1 fruit fly cellular context compared by ENCODE assay signal in the genomic region with DNA sequence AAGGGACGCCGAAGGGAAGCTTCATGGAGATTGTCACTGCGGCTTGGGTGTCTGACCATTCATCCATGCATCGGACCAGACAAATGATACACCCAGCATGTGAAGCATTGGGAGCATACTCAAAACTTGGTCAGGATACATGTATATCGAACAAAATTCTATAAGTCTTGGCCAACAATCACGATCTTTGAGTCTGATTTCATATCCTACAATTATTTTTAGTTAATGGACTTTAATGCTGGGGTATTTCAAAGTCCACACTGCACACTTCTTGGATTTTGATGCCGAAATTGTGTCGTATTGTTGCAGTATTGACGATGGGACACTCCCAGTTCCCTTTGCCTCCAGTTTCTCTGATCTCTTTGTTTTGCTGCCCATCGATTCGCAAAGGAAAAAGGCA.
TF ChIP-seq lines count a peak whose summit lies in the region.

No protein-coding gene starts in this region.

TF ChIP-seq in whole organism, prepupa, 60 proteins besides CTCF, POLR2A, EP300 and RAD21 (continued from another document):
- TF ChIP-seq CG6276 (GFP tag; optimal IDR thresholded peaks at IDR 0.05; lab: Kevin White, UChicago) (no peak), Hr4 (GFP tag; optimal IDR thresholded peaks at IDR 0.05; lab: Kevin White, UChicago) (no peak), esn (GFP tag; optimal IDR thresholded peaks at IDR 0.05; lab: Kevin White, UChicago) (peak; percentile 66), vri (GFP tag; optimal IDR thresholded peaks at IDR 0.05; lab: Kevin White, UChicago) (peak; percentile 30), CG8632 (GFP tag; optimal IDR thresholded peaks at IDR 0.05; lab: Kevin White, UChicago) (peak; percentile 21), Eip93F (GFP tag; optimal IDR thresholded peaks at IDR 0.05; lab: Kevin White, UChicago) (peak; percentile 14), dsx (GFP tag; optimal IDR thresholded peaks at IDR 0.05; lab: Kevin White, UChicago; ENCODE audit: poor library complexity, severe bottlenecking) (peak; percentile 1), acj6 (GFP tag; optimal IDR thresholded peaks at IDR 0.05; lab: Kevin White, UChicago) (peak; percentile 58), svp (GFP tag; lab: Kevin White, UChicago) (peak; percentile 89), Hr38 (GFP tag; optimal IDR thresholded peaks at IDR 0.05; lab: Kevin White, UChicago) (no peak), fd85E (GFP tag; optimal IDR thresholded peaks at IDR 0.05; lab: Kevin White, UChicago) (no peak), cyc (GFP tag; optimal IDR thresholded peaks at IDR 0.05; lab: Kevin White, UChicago) (peak; percentile 70), CG11902 (GFP tag; optimal IDR thresholded peaks at IDR 0.05; lab: Kevin White, UChicago) (peak; percentile 74), CG32006 (GFP tag; optimal IDR thresholded peaks at IDR 0.05; lab: Kevin White, UChicago) (no peak), topi (GFP tag; optimal IDR thresholded peaks at IDR 0.05; lab: Kevin White, UChicago) (peak; percentile 72), CG1621 (tag; optimal IDR thresholded peaks at IDR 0.05; lab: Kevin White, UChicago) (no peak), CG8119 (GFP tag; IDR thresholded peaks at IDR 0.05; lab: Robert Waterston, UW) (no peak), Sox14 (GFP tag; optimal IDR thresholded peaks at IDR 0.05; lab: Kevin White, UChicago) (peak; percentile 41), CG10669 (GFP tag; optimal IDR thresholded peaks at IDR 0.05; lab: Kevin White, UChicago) (no peak), CG4318 (GFP tag; optimal IDR thresholded peaks at IDR 0.05; lab: Kevin White, UChicago) (no peak), net (GFP tag; optimal IDR thresholded peaks at IDR 0.05; lab: Kevin White, UChicago) (peak; percentile 16), Met (GFP tag; optimal IDR thresholded peaks at IDR 0.05; lab: Kevin White, UChicago) (peak; percentile 77), CG15336 (GFP tag; IDR thresholded peaks at IDR 0.05; lab: Robert Waterston, UW) (no peak), Hr39 (GFP tag; optimal IDR thresholded peaks at IDR 0.05; lab: Kevin White, UChicago) (peak; percentile 74), Eip78C (GFP tag; lab: Kevin White, UChicago) (peak; percentile 87), CG11294 (GFP tag; IDR thresholded peaks at IDR 0.05; lab: Robert Waterston, UW) (no peak), CG16779 (tag; optimal IDR thresholded peaks at IDR 0.05; lab: Kevin White, UChicago) (no peak), CG8319 (GFP tag; optimal IDR thresholded peaks at IDR 0.05; lab: Kevin White, UChicago) (peak; percentile 15), CG7368 (GFP tag; optimal IDR thresholded peaks at IDR 0.05; lab: Kevin White, UChicago) (no peak), CG6854 (GFP tag; optimal IDR thresholded peaks at IDR 0.05; lab: Kevin White, UChicago) (no peak), CG11762 (GFP tag; optimal IDR thresholded peaks at IDR 0.05; lab: Kevin White, UChicago; ENCODE audit: insufficient read depth) (no peak), Ets96B (tag; optimal IDR thresholded peaks at IDR 0.05; lab: Kevin White, UChicago) (no peak), eg (GFP tag; IDR thresholded peaks at IDR 0.05; lab: Robert Waterston, UW) (no peak), CG9139 (GFP tag; optimal IDR thresholded peaks at IDR 0.05; lab: Kevin White, UChicago) (no peak), Blimp-1 (GFP tag; optimal IDR thresholded peaks at IDR 0.05; lab: Kevin White, UChicago) (peak; percentile 24)
